Worm (Caenorhabditis elegans): ENCODE data around the gene sra-9.

ce11 chrII:9482529-9482928 lies 49.6 kb upstream of the sra-9 start:
- TF ChIP-seq ama-1 (optimal IDR thresholded peaks at IDR 0.05): no peak
- no peak for TF ChIP-seq dmd-4 (tag; optimal IDR thresholded peaks at IDR 0.05; ENCODE audit: borderline replicate concordance)
- no peak for TF ChIP-seq sdc-2 (tag; optimal IDR thresholded peaks at IDR 0.05)
- no peak for TF ChIP-seq T23F11.4 (GFP tag; optimal IDR thresholded peaks at IDR 0.05)
- no peak for TF ChIP-seq unc-55 (GFP tag; optimal IDR thresholded peaks at IDR 0.05)
- TF ChIP-seq tbx-2 (tag; optimal IDR thresholded peaks at IDR 0.05): no peak
- TF ChIP-seq hlh-30 (tag; optimal IDR thresholded peaks at IDR 0.05; ENCODE audit: insufficient read depth): no peak
- TF ChIP-seq fkh-10 (GFP tag; optimal IDR thresholded peaks at IDR 0.05): no peak
- no peak for TF ChIP-seq ceh-31 (tag; optimal IDR thresholded peaks at IDR 0.05)
- TF ChIP-seq pha-2 (tag; optimal IDR thresholded peaks at IDR 0.05): no peak
- TF ChIP-seq unc-86 (tag; optimal IDR thresholded peaks at IDR 0.05): no peak

Data from whole organism, late embryonic.